Fruit fly (Drosophila melanogaster): Measurements from ENCODE around the gene CG42337.

Gene CG42337

dm6 chr3L:21196563-21196962 is 3.4 kb upstream of the CG42337 start, which contains the start of the genes Targ3 and park (continued):
- TF ChIP-seq ewg (GFP tag; optimal IDR thresholded peaks at IDR 0.05) (peak; percentile 11), psq (GFP tag; optimal IDR thresholded peaks at IDR 0.05) (no peak), Mes4 (GFP tag; optimal IDR thresholded peaks at IDR 0.05) (peak; percentile 2), CG11504 (tag; optimal IDR thresholded peaks at IDR 0.05) (peak; percentile 17), CG10209 (GFP tag; optimal IDR thresholded peaks at IDR 0.05) (peak; percentile 30), CG18262 (tag; optimal IDR thresholded peaks at IDR 0.05) (no peak), CG12942 (GFP tag; optimal IDR thresholded peaks at IDR 0.05) (peak; percentile 18), zf30C (GFP tag; optimal IDR thresholded peaks at IDR 0.05) (peak; percentile 90), hbn (GFP tag; IDR thresholded peaks at IDR 0.05; ENCODE audit: partially characterized antibody) (no peak), CG13775 (GFP tag; optimal IDR thresholded peaks at IDR 0.05) (peak; percentile 2), ERR (GFP tag; optimal IDR thresholded peaks at IDR 0.05) (no peak), ftz-f1 (GFP tag; optimal IDR thresholded peaks at IDR 0.05) (no peak), CG13624 (GFP tag; optimal IDR thresholded peaks at IDR 0.05) (no peak), fu2 (GFP tag; optimal IDR thresholded peaks at IDR 0.05) (peak; percentile 21), Nf-YA (GFP tag; IDR thresholded peaks at IDR 0.05) (no peak), Jarid2 (GFP tag; optimal IDR thresholded peaks at IDR 0.05) (no peak), Taf1 (GFP tag; IDR thresholded peaks at IDR 0.05) (no peak), CG32532 (GFP tag; IDR thresholded peaks at IDR 0.05) (no peak), HLHmδ (GFP tag; optimal IDR thresholded peaks at IDR 0.05) (no peak), CG2202 (tag; optimal IDR thresholded peaks at IDR 0.05) (no peak), CG2875 (GFP tag; optimal IDR thresholded peaks at IDR 0.05) (no peak), dm (GFP tag; optimal IDR thresholded peaks at IDR 0.05) (peak; percentile 34), Hmr (GFP tag; optimal IDR thresholded peaks at IDR 0.05) (peak; percentile 49), ci (GFP tag; IDR thresholded peaks at IDR 0.05) (peak; percentile 64; the same call in 1 of the 3 replicates), bsh (GFP tag; optimal IDR thresholded peaks at IDR 0.05) (no peak), CG15601 (tag; optimal IDR thresholded peaks at IDR 0.05) (no peak), Abd-B (GFP tag; optimal IDR thresholded peaks at IDR 0.05) (no peak), inv (GFP tag; IDR thresholded peaks at IDR 0.05; ENCODE audit: partially characterized antibody) (no peak), CG16813 (GFP tag; IDR thresholded peaks at IDR 0.05; ENCODE audit: partially characterized antibody) (no peak), Doc3 (GFP tag; IDR thresholded peaks at IDR 0.05; ENCODE audit: partially characterized antibody) (0 out of 3 replicates have a peak, but pooled peaks have one; percentile 23), grn (GFP tag; optimal IDR thresholded peaks at IDR 0.05) (peak; percentile 31), CG7987 (GFP tag; optimal IDR thresholded peaks at IDR 0.05) (peak; percentile 47), Hr78 (GFP tag; optimal IDR thresholded peaks at IDR 0.05) (no peak), aop (GFP tag; IDR thresholded peaks at IDR 0.05) (no peak), bab2 (GFP tag; optimal IDR thresholded peaks at IDR 0.05) (no peak), NfI (GFP tag; optimal IDR thresholded peaks at IDR 0.05) (peak; percentile 55), CG1602 (GFP tag; optimal IDR thresholded peaks at IDR 0.05) (no peak), wek (GFP tag; optimal IDR thresholded peaks at IDR 0.05) (no peak), Bteb2 (GFP tag; optimal IDR thresholded peaks at IDR 0.05) (peak; percentile 19), CG6654 (GFP tag; optimal IDR thresholded peaks at IDR 0.05) (no peak), run (tag; optimal IDR thresholded peaks at IDR 0.05) (no peak), CG4404 (GFP tag; IDR thresholded peaks at IDR 0.05) (no peak), Ada2b (GFP tag; IDR thresholded peaks at IDR 0.05) (no peak), crc (GFP tag; optimal IDR thresholded peaks at IDR 0.05) (no peak), tap (tag; optimal IDR thresholded peaks at IDR 0.05) (no peak), Sin3A (optimal IDR thresholded peaks at IDR 0.05) (peak; percentile 42), fd102C (GFP tag; optimal IDR thresholded peaks at IDR 0.05) (no peak), HmgZ (tag; optimal IDR thresholded peaks at IDR 0.05) (peak; percentile 48), ash1 (GFP tag; optimal IDR thresholded peaks at IDR 0.05) (no peak), p53 (GFP tag; optimal IDR thresholded peaks at IDR 0.05) (no peak), PHDP (tag; optimal IDR thresholded peaks at IDR 0.05) (peak; percentile 35)

Measured in whole organism, embryonic.